Worm (Caenorhabditis elegans) whole organism, midembryonic: ENCODE data around the gene T08D2.6.
"Not testable (repeated sequence)": the region's sequence is repeated elsewhere in the genome, so short reads cannot be mapped to it uniquely, and the experiment has no call there.

Experiments
- flt-1 ChIP-seq: fragments of 200-800 bp; sonication (Bioruptor generic); IDR thresholded peaks from 2 replicates; pipeline ENCODE4 v1.3.6; 2022; ENCODE audit warnings: missing genetic modification characterization, missing compliant biosample characterization
- klf-2 ChIP-seq: fragments of 200-800 bp; sonication (Bioruptor generic); conservative IDR thresholded peaks from 2 replicates; pipeline ENCODE4 v1.3.6; 2022; ENCODE audit warnings: missing genetic modification reagents, missing genetic modification characterization, missing compliant biosample characterization
- ref-1 ChIP-seq: fragments of 200-800 bp; sonication (Bioruptor generic); conservative IDR thresholded peaks from 2 replicates; pipeline ENCODE4 v1.3.6; 2022; ENCODE audit warnings: missing genetic modification reagents, missing genetic modification characterization, missing compliant biosample characterization

DNA sequence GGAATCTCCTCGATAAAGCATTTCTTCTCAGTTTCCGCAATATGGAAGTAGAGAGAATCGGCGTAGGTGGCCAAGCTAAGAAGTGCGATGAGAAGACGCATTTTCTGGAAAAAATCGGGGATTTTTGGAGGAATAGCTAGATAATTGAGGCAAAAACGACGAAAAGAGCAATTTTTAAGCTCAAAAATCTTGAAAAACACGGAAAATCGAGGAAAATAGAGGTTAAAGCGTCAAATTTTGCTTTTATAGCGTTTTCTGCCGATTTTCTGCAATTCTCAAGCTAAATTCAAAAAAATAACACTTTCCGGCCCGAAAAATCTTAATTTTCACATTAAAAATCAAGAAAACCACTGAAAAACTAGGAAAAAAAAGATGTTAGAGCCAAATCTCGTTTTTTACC is 18.9 kb downstream of the T08D2.6 start, which contains the start of gene tmed-12:
- not testable (repeated sequence) for TF ChIP-seq flt-1, ref-1, klf-2 (GFP tag; lab: Robert Waterston, UW)
